Fruit fly (Drosophila melanogaster) whole organism, embryonic: ENCODE data around the gene Cat.

Experiments used
- Antp ChIP-seq: fragments of 200-800 bp; sonication (Bioruptor generic); optimal IDR thresholded peaks from 3 replicates; lab custom pipeline; 2016; ENCODE audit warnings: missing biosample characterization, missing genetic modification characterization
- Atf-2 ChIP-seq: fragments of 200-800 bp; sonication (Bioruptor generic); optimal IDR thresholded peaks from 2 replicates; lab custom pipeline; 2016; ENCODE audit warnings: missing biosample characterization, missing genetic modification characterization
- Bgb ChIP-seq: fragments of 200-800 bp; sonication (Bioruptor generic); IDR thresholded peaks from 2 replicates; pipeline ENCODE4 v1.3.6; 2022; ENCODE audit warnings: missing biosample characterization, missing genetic modification characterization; ENCODE audit not compliant: partially characterized antibody
- CG10274 ChIP-seq: fragments of 200-800 bp; sonication (Bioruptor generic); optimal IDR thresholded peaks from 3 replicates; lab custom pipeline; 2017; ENCODE audit warnings: missing biosample characterization, mild to moderate bottlenecking, missing genetic modification characterization
- CG10959 ChIP-seq: fragments of 200-800 bp; sonication (Bioruptor generic); IDR thresholded peaks from 2 replicates; pipeline ENCODE4 v1.3.6; 2022; ENCODE audit warnings: missing biosample characterization, missing genetic modification characterization
- CG11247 ChIP-seq: fragments of 200-800 bp; sonication (Bioruptor generic); IDR thresholded peaks from 2 replicates; pipeline ENCODE4 v1.3.6; 2022; ENCODE audit warnings: missing biosample characterization, missing genetic modification characterization
- CG11398 ChIP-seq: fragments of 200-800 bp; sonication (Bioruptor generic); optimal IDR thresholded peaks from 2 replicates; lab custom pipeline; 2016; ENCODE audit warnings: missing biosample characterization, missing genetic modification characterization
- CG12071 ChIP-seq: fragments of 200-800 bp; sonication (Bioruptor generic); optimal IDR thresholded peaks from 3 replicates; lab custom pipeline; 2018; ENCODE audit warnings: missing biosample characterization, mild to moderate bottlenecking, missing genetic modification characterization
- CG1529 ChIP-seq: fragments of 200-800 bp; sonication (Bioruptor generic); optimal IDR thresholded peaks from 3 replicates; lab custom pipeline; 2018; ENCODE audit warnings: missing biosample characterization, missing genetic modification characterization
- CG15479 ChIP-seq: fragments of 200-800 bp; sonication (Bioruptor generic); optimal IDR thresholded peaks from 3 replicates; lab custom pipeline; 2019; ENCODE audit warnings: missing biosample characterization, mild to moderate bottlenecking, missing genetic modification characterization, moderate library complexity
- CG15514 ChIP-seq: fragments of 200-800 bp; sonication (Bioruptor generic); optimal IDR thresholded peaks from 3 replicates; lab custom pipeline; 2017; ENCODE audit warnings: missing biosample characterization, missing genetic modification characterization, mild to moderate bottlenecking, moderate library complexity, missing genetic modification reagents
- CG15696 ChIP-seq: fragments of 200-800 bp; sonication (Bioruptor generic); optimal IDR thresholded peaks from 2 replicates; lab custom pipeline; 2019; ENCODE audit warnings: missing biosample characterization, mild to moderate bottlenecking, missing genetic modification characterization, moderate library complexity
- CG1603 ChIP-seq: fragments of 200-800 bp; sonication (Bioruptor generic); optimal IDR thresholded peaks from 2 replicates; lab custom pipeline; 2019; ENCODE audit warnings: missing biosample characterization, mild to moderate bottlenecking, missing genetic modification characterization, moderate library complexity
- CG1647 ChIP-seq: fragments of 200-800 bp; sonication (Bioruptor generic); optimal IDR thresholded peaks from 3 replicates; lab custom pipeline; 2016; ENCODE audit warnings: missing biosample characterization, missing genetic modification characterization
- CG17385 ChIP-seq: fragments of 200-800 bp; sonication (Bioruptor generic); optimal IDR thresholded peaks from 3 replicates; lab custom pipeline; 2018; ENCODE audit warnings: missing biosample characterization, mild to moderate bottlenecking, missing genetic modification characterization
- CG18764 ChIP-seq: fragments of 200-800 bp; sonication (Bioruptor generic); optimal IDR thresholded peaks from 3 replicates; lab custom pipeline; 2016; ENCODE audit warnings: missing biosample characterization, missing genetic modification characterization
- CG3847 ChIP-seq: fragments of 200-800 bp; sonication (Bioruptor generic); IDR thresholded peaks from 2 replicates; pipeline ENCODE4 v1.3.6; 2022; ENCODE audit warnings: missing biosample characterization, missing genetic modification characterization
- CG7839 ChIP-seq: fragments of 200-800 bp; sonication (Bioruptor generic); optimal IDR thresholded peaks from 3 replicates; lab custom pipeline; 2018; ENCODE audit warnings: missing biosample characterization, mild to moderate bottlenecking, missing genetic modification characterization, moderate library complexity
- CG7963 ChIP-seq: fragments of 200-800 bp; sonication (Bioruptor generic); IDR thresholded peaks from 3 replicates; pipeline ENCODE4 v1.3.6; 2022; ENCODE audit warnings: missing biosample characterization, missing genetic modification characterization; ENCODE audit not compliant: partially characterized antibody
- CG8089 ChIP-seq: fragments of 200-800 bp; sonication (Bioruptor generic); optimal IDR thresholded peaks from 3 replicates; lab custom pipeline; 2016; ENCODE audit warnings: missing biosample characterization, missing genetic modification characterization
- CG8765 ChIP-seq: fragments of 200-800 bp; sonication (Bioruptor generic); IDR thresholded peaks from 2 replicates; pipeline ENCODE4 v1.3.6; 2022; ENCODE audit warnings: missing biosample characterization, missing genetic modification characterization
- CG9437 ChIP-seq: fragments of 200-800 bp; sonication (Bioruptor generic); optimal IDR thresholded peaks from 2 replicates; lab custom pipeline; 2018; ENCODE audit warnings: missing biosample characterization, mild to moderate bottlenecking, missing genetic modification characterization
- Dek ChIP-seq: fragments of 200-800 bp; sonication (Bioruptor generic); optimal IDR thresholded peaks from 3 replicates; lab custom pipeline; 2019; ENCODE audit warnings: missing biosample characterization, mild to moderate bottlenecking, missing genetic modification characterization, moderate library complexity
- ERR ChIP-seq: fragments of 200-800 bp; sonication (Bioruptor generic); optimal IDR thresholded peaks from 2 replicates; lab custom pipeline; 2016; ENCODE audit warnings: missing biosample characterization, missing genetic modification characterization
- Fer3 ChIP-seq: fragments of 200-800 bp; sonication (Bioruptor generic); optimal IDR thresholded peaks from 2 replicates; lab custom pipeline; 2018; ENCODE audit warnings: missing biosample characterization, mild to moderate bottlenecking, missing genetic modification characterization, moderate library complexity
- Hr3 ChIP-seq: fragments of 200-800 bp; sonication (Bioruptor generic); optimal IDR thresholded peaks from 3 replicates; lab custom pipeline; 2016; ENCODE audit warnings: missing biosample characterization, missing genetic modification characterization
- Lpt ChIP-seq: fragments of >200 bp; optimal IDR thresholded peaks from 2 replicates; lab custom pipeline; 2018; ENCODE audit warnings: missing biosample characterization, missing genetic modification characterization
- MTF-1 ChIP-seq: fragments of 200-800 bp; sonication (Bioruptor generic); optimal IDR thresholded peaks from 2 replicates; lab custom pipeline; 2018; ENCODE audit warnings: missing biosample characterization, mild to moderate bottlenecking, missing genetic modification characterization, borderline replicate concordance
- Mes4 ChIP-seq: fragments of 200-800 bp; sonication (Bioruptor generic); optimal IDR thresholded peaks from 2 replicates; lab custom pipeline; 2016; ENCODE audit warnings: missing biosample characterization, missing genetic modification characterization
- Pdp1 ChIP-seq, 2 experiments: fragments of 200-800 bp; sonication (Bioruptor generic); optimal IDR thresholded peaks; 3 replicates each; lab custom pipeline; 2016; ENCODE audit warnings: missing biosample characterization in 2 of 2, missing genetic modification characterization in 2 of 2, mild to moderate bottlenecking in 1 of 2, moderate library complexity in 1 of 2
- Scr ChIP-seq: fragments of 200-800 bp; sonication (Bioruptor generic); IDR thresholded peaks from 2 replicates; pipeline ENCODE4 v1.3.6; 2022; ENCODE audit warnings: missing biosample characterization, missing genetic modification characterization; ENCODE audit not compliant: partially characterized antibody
- ato ChIP-seq: fragments of 200-800 bp; sonication (Bioruptor generic); IDR thresholded peaks from 2 replicates; pipeline ENCODE4 v1.3.6; 2022; ENCODE audit warnings: missing biosample characterization, missing genetic modification characterization; ENCODE audit not compliant: partially characterized antibody
- btn ChIP-seq: fragments of 200-800 bp; sonication (Bioruptor generic); optimal IDR thresholded peaks from 2 replicates; lab custom pipeline; 2016; ENCODE audit warnings: missing biosample characterization, missing genetic modification characterization
- cato ChIP-seq: fragments of 200-800 bp; sonication (Bioruptor generic); optimal IDR thresholded peaks from 2 replicates; lab custom pipeline; 2016; ENCODE audit warnings: missing biosample characterization, missing genetic modification characterization, borderline replicate concordance
- ci ChIP-seq: fragments of 200-800 bp; sonication (Bioruptor generic); IDR thresholded peaks from 3 replicates; pipeline ENCODE4 v1.3.6; 2022; ENCODE audit warnings: missing biosample characterization, missing genetic modification characterization
- corto ChIP-seq: fragments of 200-800 bp; sonication (Bioruptor generic); optimal IDR thresholded peaks from 2 replicates; lab custom pipeline; 2016; ENCODE audit warnings: missing biosample characterization, mild to moderate bottlenecking, missing genetic modification characterization, moderate library complexity
- fru ChIP-seq: fragments of >200 bp; optimal IDR thresholded peaks from 2 replicates; lab custom pipeline; 2017
- fu2 ChIP-seq: fragments of 200-800 bp; sonication (Bioruptor generic); optimal IDR thresholded peaks from 2 replicates; lab custom pipeline; 2016; ENCODE audit warnings: missing biosample characterization, missing genetic modification characterization
- inv ChIP-seq: fragments of 200-800 bp; sonication (Bioruptor generic); IDR thresholded peaks from 2 replicates; pipeline ENCODE4 v1.3.6; 2022; ENCODE audit warnings: missing biosample characterization, missing genetic modification characterization; ENCODE audit not compliant: partially characterized antibody
- ken ChIP-seq: fragments of 200-800 bp; sonication (Bioruptor generic); IDR thresholded peaks from 3 replicates; pipeline ENCODE4 v1.3.6; 2022; ENCODE audit warnings: missing biosample characterization, missing genetic modification characterization
- lab ChIP-seq: fragments of 200-800 bp; sonication (Bioruptor generic); optimal IDR thresholded peaks from 3 replicates; lab custom pipeline; 2017; ENCODE audit warnings: missing biosample characterization, missing genetic modification characterization, mild to moderate bottlenecking, moderate library complexity, missing genetic modification reagents
- onecut ChIP-seq: fragments of 200-800 bp; sonication (Bioruptor generic); IDR thresholded peaks from 2 replicates; pipeline ENCODE4 v1.3.6; 2022; ENCODE audit warnings: missing biosample characterization, missing genetic modification characterization
- ro ChIP-seq: fragments of 200-800 bp; sonication (Bioruptor generic); IDR thresholded peaks from 2 replicates; pipeline ENCODE4 v1.3.6; 2022; ENCODE audit warnings: missing biosample characterization, missing genetic modification characterization
- seq ChIP-seq: fragments of 200-800 bp; sonication (Bioruptor generic); IDR thresholded peaks from 2 replicates; pipeline ENCODE4 v1.3.6; 2022; ENCODE audit warnings: missing biosample characterization, missing genetic modification characterization
- sr ChIP-seq: fragments of 200-800 bp; sonication (Bioruptor generic); IDR thresholded peaks from 3 replicates; pipeline ENCODE4 v1.3.6; 2022; ENCODE audit warnings: missing biosample characterization, missing genetic modification characterization
- stc ChIP-seq: fragments of 200-800 bp; sonication (Bioruptor generic); IDR thresholded peaks from 2 replicates; pipeline ENCODE4 v1.3.6; 2022; ENCODE audit warnings: missing biosample characterization, missing genetic modification characterization
- wdn ChIP-seq: fragments of 200-800 bp; sonication (Bioruptor generic); IDR thresholded peaks from 2 replicates; pipeline ENCODE4 v1.3.6; 2022; ENCODE audit warnings: missing biosample characterization, missing genetic modification characterization
- wor ChIP-seq: fragments of 200-800 bp; sonication (Bioruptor generic); IDR thresholded peaks from 2 replicates; pipeline ENCODE4 v1.3.6; 2022; ENCODE audit warnings: missing biosample characterization, missing genetic modification characterization
- zf30C ChIP-seq: fragments of 200-800 bp; sonication (Bioruptor generic); optimal IDR thresholded peaks from 3 replicates; lab custom pipeline; 2018; ENCODE audit warnings: missing biosample characterization, mild to moderate bottlenecking, missing genetic modification characterization

Gene Cat

dm6 chr3L:18789203-18790018 lies 33.0 kb upstream of the Cat start (continued):
- peak; percentile 65 for TF ChIP-seq CG17385 (GFP tag; lab: Kevin White, UChicago)
- no peak for TF ChIP-seq zf30C (GFP tag; lab: Kevin White, UChicago)
- no peak for TF ChIP-seq Scr (GFP tag; lab: Robert Waterston, UW)
- no peak for TF ChIP-seq CG18764 (GFP tag; lab: Kevin White, UChicago)
- no peak for TF ChIP-seq CG11247 (GFP tag; lab: Robert Waterston, UW)
- peak; percentile 34 for TF ChIP-seq CG1529
- peak; percentile 59 for TF ChIP-seq CG15514 (GFP tag; lab: Kevin White, UChicago)
- TF ChIP-seq CG7963: no peak
- peak; percentile 53 for TF ChIP-seq CG1603
- TF ChIP-seq ERR (GFP tag; lab: Kevin White, UChicago): no peak
- 0 out of 3 replicates have a peak, but pooled peaks have one; percentile 24 for TF ChIP-seq ken (GFP tag; lab: Robert Waterston, UW)
- TF ChIP-seq MTF-1 (GFP tag; lab: Kevin White, UChicago): peak; percentile 54
- TF ChIP-seq sr (GFP tag; lab: Robert Waterston, UW): peak; percentile 20; the same call in 1 of the 3 replicates
- peak; percentile 88 for TF ChIP-seq lab (GFP tag; lab: Kevin White, UChicago)
- peak in 1 of 2 experiments; percentile 96 for TF ChIP-seq Pdp1 (GFP tag; optimal IDR thresholded peaks at IDR 0.05; lab: Kevin White, UChicago)
- peak; percentile 14 for TF ChIP-seq CG11398 (GFP tag; lab: Kevin White, UChicago)
- peak; percentile 32 for TF ChIP-seq Mes4
- no peak for TF ChIP-seq wor (GFP tag; lab: Robert Waterston, UW)
- peak; percentile 50; the same call in 1 of the 2 replicates for TF ChIP-seq onecut (GFP tag; lab: Robert Waterston, UW)
- no peak for TF ChIP-seq inv (GFP tag; lab: Robert Waterston, UW)
- peak; percentile 33 for TF ChIP-seq CG1647 (GFP tag; lab: Kevin White, UChicago)
- TF ChIP-seq Fer3 (tag; lab: Kevin White, UChicago): peak; percentile 67
- TF ChIP-seq ro (GFP tag; lab: Robert Waterston, UW): no peak
- TF ChIP-seq CG8765 (GFP tag; lab: Robert Waterston, UW): no peak
- peak; percentile 33 for TF ChIP-seq CG10274 (GFP tag; lab: Kevin White, UChicago)
- peak; percentile 23 for TF ChIP-seq Dek (tag; lab: Kevin White, UChicago)
- TF ChIP-seq Bgb (GFP tag; lab: Robert Waterston, UW): peak; percentile 26; the same call in 1 of the 2 replicates
- TF ChIP-seq seq: no peak
- TF ChIP-seq Lpt (GFP tag; lab: Kevin White, UChicago): no peak
- TF ChIP-seq Antp (GFP tag; lab: Kevin White, UChicago): no peak
- TF ChIP-seq CG9437 (GFP tag; lab: Kevin White, UChicago): peak; percentile 19
- TF ChIP-seq CG15479: no peak
- no peak for TF ChIP-seq cato (GFP tag; lab: Kevin White, UChicago)
- TF ChIP-seq CG10959 (GFP tag; lab: Robert Waterston, UW): no peak
- TF ChIP-seq fru: no peak
- peak; percentile 18 for TF ChIP-seq CG7839
- 0 out of 2 replicates have a peak, but pooled peaks have one; percentile 20 for TF ChIP-seq wdn
- no peak for TF ChIP-seq corto (GFP tag; lab: Kevin White, UChicago)
- no peak for TF ChIP-seq btn (GFP tag; lab: Kevin White, UChicago)
- peak; percentile 6 for TF ChIP-seq CG15696 (tag; lab: Kevin White, UChicago)
- peak; percentile 36; the same call in 1 of the 2 replicates for TF ChIP-seq CG3847 (GFP tag; lab: Robert Waterston, UW)
- no peak for TF ChIP-seq Atf-2 (GFP tag; lab: Kevin White, UChicago)
- TF ChIP-seq ci (GFP tag; lab: Robert Waterston, UW): peak; percentile 91
- TF ChIP-seq stc (GFP tag; lab: Robert Waterston, UW): peak; percentile 61; the same call in 1 of the 2 replicates
- peak; percentile 79 for TF ChIP-seq CG12071 (GFP tag; lab: Kevin White, UChicago)
- TF ChIP-seq Hr3 (GFP tag; lab: Kevin White, UChicago): peak; percentile 97
- TF ChIP-seq ato (GFP tag; lab: Robert Waterston, UW): no peak
- peak; percentile 24 for TF ChIP-seq CG8089 (GFP tag; lab: Kevin White, UChicago)
- no peak for TF ChIP-seq fu2 (GFP tag; lab: Kevin White, UChicago)
